Fruit fly (Drosophila melanogaster) whole organism, prepupa: ENCODE results near the gene hgo.

Experiments used
- CG10631 ChIP-seq: fragments of 200-800 bp; sonication (Bioruptor generic); optimal IDR thresholded peaks from 2 replicates; lab custom pipeline; 2016; ENCODE audit warnings: missing biosample characterization, missing genetic modification characterization
- CG10669 ChIP-seq: fragments of 200-800 bp; sonication (Bioruptor generic); optimal IDR thresholded peaks from 3 replicates; lab custom pipeline; 2018; ENCODE audit warnings: missing biosample characterization, mild to moderate bottlenecking, missing genetic modification characterization, moderate library complexity
- CG11294 ChIP-seq: fragments of 200-800 bp; sonication (Bioruptor generic); IDR thresholded peaks from 2 replicates; pipeline ENCODE4 v1.3.6; 2022; ENCODE audit warnings: missing biosample characterization, missing genetic modification characterization
- CG11762 ChIP-seq: fragments of 200-800 bp; sonication (Bioruptor generic); optimal IDR thresholded peaks from 3 replicates; lab custom pipeline; 2016; ENCODE audit warnings: missing biosample characterization, missing genetic modification characterization; ENCODE audit not compliant: insufficient read depth
- CG11902 ChIP-seq: fragments of 200-800 bp; sonication (Bioruptor generic); optimal IDR thresholded peaks from 3 replicates; lab custom pipeline; 2016; ENCODE audit warnings: missing biosample characterization, missing genetic modification characterization
- CG1621 ChIP-seq: fragments of 200-800 bp; sonication (Bioruptor generic); optimal IDR thresholded peaks from 3 replicates; lab custom pipeline; 2018; ENCODE audit warnings: missing biosample characterization, mild to moderate bottlenecking, missing genetic modification characterization
- CG16779 ChIP-seq: fragments of 200-800 bp; sonication (Bioruptor generic); optimal IDR thresholded peaks from 3 replicates; lab custom pipeline; 2017; ENCODE audit warnings: missing biosample characterization, mild to moderate bottlenecking, missing genetic modification characterization
- CG3032 ChIP-seq: fragments of 200-800 bp; optimal IDR thresholded peaks from 2 replicates; lab custom pipeline; 2019; ENCODE audit warnings: missing biosample characterization, mild to moderate bottlenecking, missing genetic modification characterization, moderate library complexity
- CG31627 ChIP-seq: fragments of 200-800 bp; sonication (Bioruptor generic); optimal IDR thresholded peaks from 3 replicates; lab custom pipeline; 2016; ENCODE audit warnings: missing biosample characterization, missing genetic modification characterization
- CG32006 ChIP-seq: fragments of 200-800 bp; sonication (Bioruptor generic); optimal IDR thresholded peaks from 3 replicates; lab custom pipeline; 2017; ENCODE audit warnings: missing biosample characterization, mild to moderate bottlenecking, missing genetic modification characterization
- CG34406 ChIP-seq: fragments of 200-800 bp; sonication (Bioruptor generic); optimal IDR thresholded peaks from 3 replicates; lab custom pipeline; 2016; ENCODE audit warnings: missing biosample characterization, missing genetic modification characterization
- CG3919 ChIP-seq: fragments of 200-800 bp; sonication (Bioruptor generic); optimal IDR thresholded peaks from 3 replicates; lab custom pipeline; 2016; ENCODE audit warnings: missing biosample characterization, missing genetic modification characterization
- CG4318 ChIP-seq: fragments of 200-800 bp; sonication (Bioruptor generic); optimal IDR thresholded peaks from 3 replicates; lab custom pipeline; 2017; ENCODE audit warnings: missing biosample characterization, mild to moderate bottlenecking, missing genetic modification characterization
- CG6163 ChIP-seq: fragments of 200-800 bp; sonication (Bioruptor generic); IDR thresholded peaks from 3 replicates; pipeline ENCODE4 v1.3.6; 2022; ENCODE audit warnings: missing biosample characterization, missing genetic modification characterization
- CG6276 ChIP-seq: fragments of 200-800 bp; sonication (Bioruptor generic); optimal IDR thresholded peaks from 2 replicates; lab custom pipeline; 2017; ENCODE audit warnings: missing biosample characterization, mild to moderate bottlenecking, missing genetic modification characterization
- CG6792 ChIP-seq: fragments of 200-800 bp; sonication (Bioruptor generic); optimal IDR thresholded peaks from 3 replicates; lab custom pipeline; 2016; ENCODE audit warnings: missing biosample characterization, missing genetic modification characterization
- CG6808 ChIP-seq: fragments of 200-800 bp; sonication (Bioruptor generic); optimal IDR thresholded peaks from 3 replicates; lab custom pipeline; 2017; ENCODE audit warnings: missing biosample characterization, missing genetic modification characterization, mild to moderate bottlenecking, moderate library complexity, missing genetic modification reagents
- CG8119 ChIP-seq: fragments of 200-800 bp; sonication (Bioruptor generic); IDR thresholded peaks from 3 replicates; pipeline ENCODE4 v1.3.6; 2022; ENCODE audit warnings: missing biosample characterization, missing genetic modification characterization
- CG8319 ChIP-seq: fragments of 200-800 bp; sonication (Bioruptor generic); optimal IDR thresholded peaks from 3 replicates; lab custom pipeline; 2016; ENCODE audit warnings: missing biosample characterization, missing genetic modification characterization
- CG8632 ChIP-seq: fragments of 200-800 bp; sonication (Bioruptor generic); optimal IDR thresholded peaks from 3 replicates; lab custom pipeline; 2016; ENCODE audit warnings: missing biosample characterization, missing genetic modification characterization
- CG9139 ChIP-seq: fragments of 200-800 bp; sonication (Bioruptor generic); optimal IDR thresholded peaks from 3 replicates; lab custom pipeline; 2017; ENCODE audit warnings: missing biosample characterization, mild to moderate bottlenecking, missing genetic modification characterization
- Eip75B ChIP-seq: fragments of 200-800 bp; sonication (Bioruptor generic); optimal IDR thresholded peaks from 3 replicates; lab custom pipeline; 2016; ENCODE audit warnings: missing biosample characterization, missing genetic modification characterization
- Eip78C ChIP-seq: fragments of 200-800 bp; sonication (Bioruptor generic); peaks from one replicate; lab custom pipeline; 2016; ENCODE audit warnings: missing biosample characterization, missing genetic modification characterization
- Ets96B ChIP-seq: fragments of 200-800 bp; optimal IDR thresholded peaks from 2 replicates; lab custom pipeline; 2019; ENCODE audit warnings: missing biosample characterization, mild to moderate bottlenecking, missing genetic modification characterization, moderate library complexity
- Gug ChIP-seq: fragments of 200-800 bp; sonication (Bioruptor generic); IDR thresholded peaks from 2 replicates; pipeline ENCODE4 v1.3.6; 2022; ENCODE audit warnings: missing biosample characterization, missing genetic modification characterization
- Hr39 ChIP-seq: fragments of 200-800 bp; sonication (Bioruptor generic); optimal IDR thresholded peaks from 2 replicates; lab custom pipeline; 2016; ENCODE audit warnings: missing biosample characterization, missing genetic modification characterization
- Hr4 ChIP-seq: fragments of 200-800 bp; sonication (Bioruptor generic); optimal IDR thresholded peaks from 3 replicates; lab custom pipeline; 2016; ENCODE audit warnings: missing biosample characterization, missing genetic modification characterization
- Lpt ChIP-seq: fragments of 200-800 bp; sonication (Bioruptor generic); optimal IDR thresholded peaks from 3 replicates; lab custom pipeline; 2016; ENCODE audit warnings: missing biosample characterization, missing genetic modification characterization
- Met ChIP-seq: fragments of 200-800 bp; sonication (Bioruptor generic); optimal IDR thresholded peaks from 3 replicates; lab custom pipeline; 2016; ENCODE audit warnings: missing biosample characterization, missing genetic modification characterization
- OdsH ChIP-seq: fragments of 200-800 bp; sonication (Bioruptor generic); optimal IDR thresholded peaks from 3 replicates; lab custom pipeline; 2016; ENCODE audit warnings: missing biosample characterization, missing genetic modification characterization
- Smox ChIP-seq: fragments of 200-800 bp; sonication (Bioruptor generic); optimal IDR thresholded peaks from 3 replicates; lab custom pipeline; 2016; ENCODE audit warnings: missing biosample characterization, missing genetic modification characterization
- Sox102F ChIP-seq: fragments of 200-800 bp; sonication (Bioruptor generic); optimal IDR thresholded peaks from 2 replicates; lab custom pipeline; 2016; ENCODE audit warnings: missing biosample characterization, mild to moderate bottlenecking, missing genetic modification characterization
- Sox14 ChIP-seq: fragments of 200-800 bp; sonication (Bioruptor generic); optimal IDR thresholded peaks from 3 replicates; lab custom pipeline; 2016; ENCODE audit warnings: missing biosample characterization, missing genetic modification characterization
- achi ChIP-seq: fragments of 200-800 bp; sonication (Bioruptor generic); optimal IDR thresholded peaks from 3 replicates; lab custom pipeline; 2016; ENCODE audit warnings: missing biosample characterization, missing genetic modification characterization
- acj6 ChIP-seq: fragments of 200-800 bp; sonication (Bioruptor generic); optimal IDR thresholded peaks from 3 replicates; lab custom pipeline; 2016; ENCODE audit warnings: missing biosample characterization, missing genetic modification characterization
- cyc ChIP-seq: fragments of 200-800 bp; sonication (Bioruptor generic); optimal IDR thresholded peaks from 3 replicates; lab custom pipeline; 2016; ENCODE audit warnings: missing biosample characterization, missing genetic modification characterization
- dac ChIP-seq: fragments of 200-800 bp; sonication (Bioruptor generic); optimal IDR thresholded peaks from 2 replicates; lab custom pipeline; 2017; ENCODE audit warnings: missing biosample characterization, mild to moderate bottlenecking, missing genetic modification characterization
- dsx ChIP-seq: fragments of 200-800 bp; optimal IDR thresholded peaks from 3 replicates; lab custom pipeline; 2019; ENCODE audit warnings: missing biosample characterization, mild to moderate bottlenecking, missing genetic modification characterization, moderate library complexity; ENCODE audit not compliant: poor library complexity, severe bottlenecking
- eg ChIP-seq: fragments of 200-800 bp; sonication (Bioruptor generic); IDR thresholded peaks from 3 replicates; pipeline ENCODE4 v1.3.6; 2022; ENCODE audit warnings: missing biosample characterization, missing genetic modification characterization
- esn ChIP-seq: fragments of 200-800 bp; sonication (Bioruptor generic); optimal IDR thresholded peaks from 2 replicates; lab custom pipeline; 2016; ENCODE audit warnings: missing biosample characterization, mild to moderate bottlenecking, missing genetic modification characterization, moderate library complexity
- fd59A ChIP-seq: fragments of 200-800 bp; sonication (Bioruptor generic); optimal IDR thresholded peaks from 2 replicates; lab custom pipeline; 2017; ENCODE audit warnings: missing biosample characterization, mild to moderate bottlenecking, missing genetic modification characterization, missing genetic modification reagents
- fd85E ChIP-seq: fragments of 200-800 bp; sonication (Bioruptor generic); optimal IDR thresholded peaks from 3 replicates; lab custom pipeline; 2016; ENCODE audit warnings: missing biosample characterization, missing genetic modification characterization
- fkh ChIP-seq: fragments of 200-800 bp; sonication (Bioruptor generic); optimal IDR thresholded peaks from 3 replicates; lab custom pipeline; 2017; ENCODE audit warnings: missing biosample characterization, mild to moderate bottlenecking, missing genetic modification characterization, moderate library complexity
- net ChIP-seq: fragments of 200-800 bp; sonication (Bioruptor generic); optimal IDR thresholded peaks from 3 replicates; lab custom pipeline; 2016; ENCODE audit warnings: missing biosample characterization, missing genetic modification characterization
- salr ChIP-seq, 2 experiments: fragments of 200-800 bp; sonication (Bioruptor generic); optimal IDR thresholded peaks; 3 replicates each; lab custom pipeline; 2016 to 2018; ENCODE audit warnings: missing biosample characterization in 2 of 2, missing genetic modification characterization in 2 of 2, mild to moderate bottlenecking in 1 of 2
- spab ChIP-seq: fragments of 200-800 bp; sonication (Bioruptor generic); optimal IDR thresholded peaks from 2 replicates; lab custom pipeline; 2017; ENCODE audit warnings: missing biosample characterization, mild to moderate bottlenecking, missing genetic modification characterization, missing genetic modification reagents
- ss ChIP-seq, 2 experiments: fragments of 200-800 bp; sonication (Bioruptor generic); optimal IDR thresholded peaks; 2 replicates in 1 of 2; 3 replicates in 1 of 2; lab custom pipeline; 2017 to 2018; ENCODE audit warnings: mild to moderate bottlenecking in 2 of 2, missing biosample characterization in 2 of 2, missing genetic modification characterization in 2 of 2, moderate library complexity in 1 of 2
- topi ChIP-seq: fragments of 200-800 bp; sonication (Bioruptor generic); optimal IDR thresholded peaks from 3 replicates; lab custom pipeline; 2016; ENCODE audit warnings: missing biosample characterization, missing genetic modification characterization

hgo gene

DNA sequence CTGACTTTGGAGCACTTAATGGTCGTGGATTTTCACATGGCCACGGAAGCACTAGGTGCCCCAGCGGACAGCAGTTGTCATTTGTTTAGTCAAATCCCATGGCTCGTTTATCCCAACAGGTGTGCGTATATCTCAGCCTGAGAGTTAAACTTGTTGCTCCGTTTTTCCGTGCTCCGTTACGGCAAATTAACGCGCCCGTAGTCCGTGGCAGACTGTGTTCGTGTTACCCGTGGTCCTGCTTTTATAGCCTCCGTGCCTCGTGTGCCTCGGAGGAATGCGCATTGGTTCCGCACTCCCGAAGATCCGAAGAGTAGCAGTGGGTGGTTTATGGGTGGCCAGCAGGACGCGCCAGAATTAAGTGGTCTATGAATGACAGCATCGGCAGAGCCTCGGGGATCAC is 12.8 kb downstream of the hgo start, which contains the start of gene Gyc32E:
Gene Gyc32E (minus strand): TSS at position 133 of the 400 bp plus-strand sequence.
- TF ChIP-seq fd85E: no peak
- TF ChIP-seq Eip75B: no peak

DNA sequence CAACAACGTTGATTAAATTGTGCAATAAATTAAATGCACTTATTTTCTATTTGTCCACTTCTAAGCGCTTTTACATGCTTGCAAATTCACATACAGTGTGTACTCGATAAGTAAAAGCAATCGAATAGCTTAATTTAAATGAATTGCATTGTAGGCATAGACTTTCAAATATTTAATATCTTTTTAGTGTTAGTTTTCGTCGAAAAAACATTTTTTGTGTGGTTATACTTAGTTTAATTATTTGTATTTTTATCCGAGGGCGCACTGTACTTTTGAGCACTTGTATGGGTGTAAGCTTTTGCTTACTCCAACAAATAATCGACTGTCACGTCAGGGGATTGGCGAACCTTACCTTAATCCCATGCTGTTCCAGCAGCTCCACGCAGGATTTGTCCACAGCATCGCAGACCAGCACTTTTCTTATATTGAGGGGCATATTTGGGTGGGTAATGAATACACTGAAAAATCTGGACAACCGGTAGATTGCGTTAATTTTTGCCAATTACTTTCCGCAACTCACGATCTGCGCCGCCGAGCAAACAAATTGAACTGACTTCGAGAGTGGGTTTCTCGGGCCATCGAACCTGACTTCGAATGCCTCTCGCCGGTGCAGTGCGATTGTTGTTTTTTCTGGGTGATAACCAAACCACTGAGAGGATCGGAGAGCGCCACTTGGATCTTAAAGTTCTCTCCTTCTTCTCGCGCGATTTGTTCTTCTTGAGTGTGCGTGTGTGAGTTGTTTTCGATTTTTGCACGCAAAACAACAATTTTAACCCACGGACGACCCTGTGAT is 19.2 kb downstream of the hgo start, which contains the start of gene CG6287:
Gene CG6287 (minus strand): TSS at position 556 of the 793 bp plus-strand sequence.
- TF ChIP-seq achi (GFP tag; lab: Kevin White, UChicago): peak; percentile 95
- TF ChIP-seq fkh: no peak
- TF ChIP-seq dsx (GFP tag; lab: Kevin White, UChicago): peak; percentile 83
- peak; percentile 69 to 92 for TF ChIP-seq salr (GFP tag; optimal IDR thresholded peaks at IDR 0.05; lab: Kevin White, UChicago)
- TF ChIP-seq CG1621: peak; percentile 84
- peak; percentile 63 for TF ChIP-seq CG9139 (GFP tag; lab: Kevin White, UChicago)
- peak; percentile 96 for TF ChIP-seq Hr39 (GFP tag; lab: Kevin White, UChicago)
- peak; percentile 90 for TF ChIP-seq CG8632 (GFP tag; lab: Kevin White, UChicago)
- peak; percentile 79 for TF ChIP-seq fd59A (GFP tag; lab: Kevin White, UChicago)
- TF ChIP-seq Eip78C: peak; percentile 99
- peak; percentile 96 for TF ChIP-seq Hr4 (GFP tag; lab: Kevin White, UChicago)
- peak; percentile 91 for TF ChIP-seq CG10669 (GFP tag; lab: Kevin White, UChicago)
- TF ChIP-seq CG34406 (GFP tag; lab: Kevin White, UChicago): peak; percentile 93
- peak; percentile 96 for TF ChIP-seq acj6 (GFP tag; lab: Kevin White, UChicago)
- TF ChIP-seq Sox102F (GFP tag; lab: Kevin White, UChicago): peak; percentile 89
- peak; percentile 97 for TF ChIP-seq Met (GFP tag; lab: Kevin White, UChicago)
- peak; percentile 92 for TF ChIP-seq CG4318 (GFP tag; lab: Kevin White, UChicago)
- peak; percentile 91 for TF ChIP-seq Ets96B (tag; lab: Kevin White, UChicago)
- TF ChIP-seq CG3919 (GFP tag; lab: Kevin White, UChicago): peak; percentile 97
- TF ChIP-seq OdsH (GFP tag; lab: Kevin White, UChicago): peak; percentile 97
- TF ChIP-seq Gug (GFP tag; lab: Robert Waterston, UW): peak; percentile 97
- peak; percentile 95 for TF ChIP-seq CG8319 (GFP tag; lab: Kevin White, UChicago)
- peak; percentile 95 for TF ChIP-seq topi (GFP tag; lab: Kevin White, UChicago)
- TF ChIP-seq CG31627: peak; percentile 97
- peak; percentile 99 for TF ChIP-seq eg
- peak; percentile 93 for TF ChIP-seq CG3032 (tag; lab: Kevin White, UChicago)
- peak; percentile 46 for TF ChIP-seq fd85E
- peak; percentile 73 for TF ChIP-seq CG16779 (tag; lab: Kevin White, UChicago)
- TF ChIP-seq Sox14 (GFP tag; lab: Kevin White, UChicago): peak; percentile 94
- TF ChIP-seq net (GFP tag; lab: Kevin White, UChicago): peak; percentile 92
- peak; percentile 95 for TF ChIP-seq Smox (GFP tag; lab: Kevin White, UChicago)
- peak; percentile 84 for TF ChIP-seq spab (GFP tag; lab: Kevin White, UChicago)
- peak; percentile 96 for TF ChIP-seq CG11294 (GFP tag; lab: Robert Waterston, UW)
- TF ChIP-seq CG11762 (GFP tag; lab: Kevin White, UChicago): peak; percentile 93
- no peak for TF ChIP-seq dac
- peak; percentile 97 for TF ChIP-seq esn (GFP tag; lab: Kevin White, UChicago)
- TF ChIP-seq ss (GFP tag; optimal IDR thresholded peaks at IDR 0.05; lab: Kevin White, UChicago): peak; percentile 83 to 86
- peak; percentile 96 for TF ChIP-seq CG8119 (GFP tag; lab: Robert Waterston, UW)
- TF ChIP-seq CG6163 (GFP tag; lab: Robert Waterston, UW): peak; percentile 96
- TF ChIP-seq CG32006 (GFP tag; lab: Kevin White, UChicago): peak; percentile 97
- TF ChIP-seq cyc (GFP tag; lab: Kevin White, UChicago): peak; percentile 97
- peak; percentile 95 for TF ChIP-seq CG10631
- peak; percentile 95 for TF ChIP-seq Eip75B
- peak; percentile 86 for TF ChIP-seq CG6808 (GFP tag; lab: Kevin White, UChicago)
- peak; percentile 94 for TF ChIP-seq CG11902
- peak; percentile 94 for TF ChIP-seq CG6792 (GFP tag; lab: Kevin White, UChicago)
- TF ChIP-seq CG6276 (GFP tag; lab: Kevin White, UChicago): peak; percentile 93
- TF ChIP-seq Lpt: peak; percentile 91
